Worm (Caenorhabditis elegans) whole organism, L4 larva: Measurements from ENCODE around the gene gln-5.

ENCODE experiments used
- F10B5.3 ChIP-seq: sonication (generic microtip); optimal IDR thresholded peaks from 2 replicates; lab custom pipeline; 2016; ENCODE audit warnings: mild to moderate bottlenecking, missing genetic modification characterization, missing compliant biosample characterization
- R02D3.7 ChIP-seq: fragments of 150-350 bp; sonication (generic microtip); optimal IDR thresholded peaks from 3 replicates; lab custom pipeline; 2014; ENCODE audit warnings: missing biosample characterization, missing genetic modification characterization
- T20F7.1 ChIP-seq: fragments of 200-800 bp; sonication (Bioruptor generic); optimal IDR thresholded peaks from 2 replicates; lab custom pipeline; 2018; ENCODE audit warnings: mild to moderate bottlenecking, missing genetic modification characterization, missing compliant biosample characterization
- T26A8.4 ChIP-seq: fragments of 200-800 bp; sonication (Bioruptor generic); IDR thresholded peaks from 2 replicates; pipeline ENCODE4 v1.3.6; 2022; ENCODE audit warnings: missing genetic modification characterization, missing compliant biosample characterization
- Y105C5A.15 ChIP-seq: fragments of 200-800 bp; sonication (Bioruptor generic); IDR thresholded peaks from 2 replicates; pipeline ENCODE4 v1.3.6; 2022; ENCODE audit warnings: missing genetic modification characterization, missing compliant biosample characterization
- Y48G9A.11 ChIP-seq: fragments of 200-800 bp; sonication (Bioruptor generic); IDR thresholded peaks from 2 replicates; pipeline ENCODE4 v1.3.6; 2022; ENCODE audit warnings: missing genetic modification reagents, missing genetic modification characterization, missing compliant biosample characterization
- Y5F2A.4 ChIP-seq: fragments of 200-800 bp; sonication (Bioruptor generic); optimal IDR thresholded peaks from 2 replicates; lab custom pipeline; 2018; ENCODE audit warnings: mild to moderate bottlenecking, missing genetic modification characterization, missing compliant biosample characterization
- ZK337.2 ChIP-seq: fragments of 200-800 bp; sonication (Bioruptor generic); IDR thresholded peaks from 2 replicates; pipeline ENCODE4 v1.3.6; 2022; ENCODE audit warnings: missing genetic modification reagents, missing genetic modification characterization, missing compliant biosample characterization
- ZK546.5 ChIP-seq, 2 experiments: sonication (generic microtip); optimal IDR thresholded peaks; 2 replicates each; lab custom pipeline; 2017; ENCODE audit warnings: missing biosample characterization in 2 of 2, missing genetic modification characterization in 2 of 2
- aha-1 ChIP-seq: fragments of 150-350 bp; peaks from one replicate; lab custom pipeline; 2014; ENCODE audit warnings: missing biosample characterization, missing genetic modification characterization
- aly-2 ChIP-seq: sonication (generic microtip); optimal IDR thresholded peaks from 2 replicates; lab custom pipeline; 2018; ENCODE audit warnings: missing biosample characterization, missing genetic modification characterization
- arid-1 ChIP-seq: fragments of 200-800 bp; sonication (Bioruptor generic); conservative IDR thresholded peaks from 2 replicates; pipeline ENCODE4 v1.3.6; 2022; ENCODE audit warnings: missing genetic modification reagents, missing genetic modification characterization, missing compliant biosample characterization
- ceh-44 ChIP-seq: fragments of 200-800 bp; sonication (Bioruptor generic); IDR thresholded peaks from 2 replicates; pipeline ENCODE4 v1.3.6; 2022; ENCODE audit warnings: missing genetic modification reagents, missing genetic modification characterization, missing compliant biosample characterization
- ceh-62 ChIP-seq: sonication (generic microtip); optimal IDR thresholded peaks from 2 replicates; lab custom pipeline; 2017; ENCODE audit warnings: missing biosample characterization, missing genetic modification characterization
- ceh-82 ChIP-seq: sonication (generic microtip); optimal IDR thresholded peaks from 2 replicates; lab custom pipeline; 2017; ENCODE audit warnings: missing biosample characterization, missing genetic modification characterization
- ces-1 ChIP-seq: fragments of 150-350 bp; sonication (generic microtip); optimal IDR thresholded peaks from 4 replicates; lab custom pipeline; 2014; ENCODE audit warnings: missing biosample characterization, missing genetic modification reagents, missing genetic modification characterization
- ctbp-1 ChIP-seq: fragments of 200-800 bp; sonication (Bioruptor generic); IDR thresholded peaks from 2 replicates; pipeline ENCODE4 v1.3.6; 2022; ENCODE audit warnings: missing genetic modification reagents, missing genetic modification characterization, missing compliant biosample characterization
- daf-12 ChIP-seq: fragments of 150-350 bp; optimal IDR thresholded peaks from 2 replicates; lab custom pipeline; 2014; ENCODE audit warnings: missing biosample characterization, missing genetic modification reagents, missing genetic modification characterization
- daf-16 ChIP-seq, 3 experiments: sonication (generic microtip); optimal IDR thresholded peaks; 2 replicates each; lab custom pipeline; 2016 to 2017; ENCODE audit warnings: missing genetic modification characterization in 3 of 3, missing genetic modification reagents in 3 of 3, mild to moderate bottlenecking in 2 of 3, missing compliant biosample characterization in 2 of 3, missing biosample characterization in 1 of 3, moderate library complexity in 1 of 3
- daf-19 ChIP-seq: fragments of 200-800 bp; sonication (Bioruptor generic); conservative IDR thresholded peaks from 2 replicates; pipeline ENCODE4 v1.3.6; 2022; ENCODE audit warnings: missing genetic modification characterization, missing compliant biosample characterization
- dpl-1 ChIP-seq: fragments of 150-350 bp; optimal IDR thresholded peaks from 2 replicates; lab custom pipeline; 2014; ENCODE audit warnings: missing biosample characterization, missing genetic modification reagents, missing genetic modification characterization
- duxl-1 ChIP-seq: sonication (generic microtip); optimal IDR thresholded peaks from 2 replicates; lab custom pipeline; 2016; ENCODE audit warnings: mild to moderate bottlenecking, missing genetic modification characterization, moderate library complexity, missing compliant biosample characterization; ENCODE audit not compliant: poor library complexity
- dve-1 ChIP-seq: sonication (generic microtip); optimal IDR thresholded peaks from 2 replicates; lab custom pipeline; 2017; ENCODE audit warnings: antibody characterized with exemption, mild to moderate bottlenecking, missing genetic modification characterization, missing compliant biosample characterization; ENCODE audit not compliant: insufficient read depth
- egl-43 ChIP-seq: fragments of 200-800 bp; sonication (Bioruptor generic); IDR thresholded peaks from 2 replicates; pipeline ENCODE4 v1.3.6; 2022; ENCODE audit warnings: missing genetic modification reagents, missing genetic modification characterization, missing compliant biosample characterization
- fkh-10 ChIP-seq: fragments of 150-350 bp; optimal IDR thresholded peaks from 2 replicates; lab custom pipeline; 2014; ENCODE audit warnings: missing biosample characterization, missing genetic modification reagents, missing genetic modification characterization
- fos-1 ChIP-seq: fragments of 150-350 bp; optimal IDR thresholded peaks from 2 replicates; lab custom pipeline; 2014; ENCODE audit warnings: missing biosample characterization, missing genetic modification characterization
- hlh-11 ChIP-seq: fragments of 200-800 bp; sonication (Bioruptor generic); optimal IDR thresholded peaks from 2 replicates; lab custom pipeline; 2018; ENCODE audit warnings: mild to moderate bottlenecking, missing genetic modification characterization, missing compliant biosample characterization
- hlh-30 ChIP-seq: sonication (generic microtip); optimal IDR thresholded peaks from 2 replicates; lab custom pipeline; 2017; ENCODE audit warnings: antibody characterized with exemption, mild to moderate bottlenecking, missing genetic modification characterization, missing compliant biosample characterization; ENCODE audit not compliant: insufficient read depth
- jun-1 ChIP-seq: fragments of 150-350 bp; optimal IDR thresholded peaks from 2 replicates; lab custom pipeline; 2014; ENCODE audit warnings: missing biosample characterization, missing genetic modification reagents, missing genetic modification characterization
- lim-7 ChIP-seq: fragments of 200-800 bp; sonication (Bioruptor generic); IDR thresholded peaks from 2 replicates; pipeline ENCODE4 v1.3.6; 2022; ENCODE audit warnings: missing genetic modification characterization, missing compliant biosample characterization
- lin-1 ChIP-seq: fragments of 200-800 bp; sonication (Bioruptor generic); IDR thresholded peaks from 2 replicates; pipeline ENCODE4 v1.3.6; 2022; ENCODE audit warnings: missing genetic modification reagents, missing genetic modification characterization, missing compliant biosample characterization
- lin-15B ChIP-seq: fragments of 150-350 bp; sonication (generic microtip); optimal IDR thresholded peaks from 3 replicates; lab custom pipeline; 2014; ENCODE audit warnings: missing biosample characterization, missing genetic modification characterization
- lin-39 ChIP-seq: fragments of 150-350 bp; optimal IDR thresholded peaks from 2 replicates; lab custom pipeline; 2014; ENCODE audit warnings: missing biosample characterization, missing genetic modification reagents, missing genetic modification characterization
- lsy-2 ChIP-seq, 2 experiments: fragments of 150-350 bp in 1 of 2; sonication (generic microtip) in 1 of 2; optimal IDR thresholded peaks; 2 replicates each; lab custom pipeline; 2014 to 2017; ENCODE audit warnings: missing biosample characterization in 2 of 2, missing genetic modification characterization in 2 of 2
- mdl-1 ChIP-seq, 2 experiments: fragments of 150-350 bp in 1 of 2; sonication (generic microtip) in 1 of 2; optimal IDR thresholded peaks; 2 replicates each; lab custom pipeline; 2014 to 2017; ENCODE audit warnings: missing biosample characterization in 2 of 2, missing genetic modification characterization in 2 of 2
- mes-2 ChIP-seq: sonication (generic microtip); optimal IDR thresholded peaks from 2 replicates; lab custom pipeline; 2016; ENCODE audit warnings: missing genotype, mild to moderate bottlenecking, missing genetic modification characterization, missing compliant biosample characterization; ENCODE audit not compliant: poor library complexity, severe bottlenecking
- mxl-2 ChIP-seq: fragments of 200-800 bp; sonication (Bioruptor generic); conservative IDR thresholded peaks from 2 replicates; pipeline ENCODE4 v1.3.6; 2022; ENCODE audit warnings: missing genetic modification reagents, missing genetic modification characterization, missing compliant biosample characterization
- nhr-10 ChIP-seq: fragments of 150-350 bp; optimal IDR thresholded peaks from 2 replicates; lab custom pipeline; 2014; ENCODE audit warnings: missing biosample characterization, missing genetic modification characterization
- nhr-102 ChIP-seq: sonication (generic microtip); optimal IDR thresholded peaks from 2 replicates; lab custom pipeline; 2016; ENCODE audit warnings: mild to moderate bottlenecking, missing genetic modification characterization, moderate library complexity, missing compliant biosample characterization
- nhr-237 ChIP-seq: sonication (generic microtip); optimal IDR thresholded peaks from 2 replicates; lab custom pipeline; 2017; ENCODE audit warnings: missing biosample characterization, missing genetic modification characterization
- nhr-28 ChIP-seq: fragments of 150-350 bp; optimal IDR thresholded peaks from 2 replicates; lab custom pipeline; 2014; ENCODE audit warnings: missing biosample characterization, missing genetic modification characterization
- nhr-41 ChIP-seq: fragments of 200-800 bp; sonication (Bioruptor generic); IDR thresholded peaks from 2 replicates; pipeline ENCODE4 v1.3.6; 2022; ENCODE audit warnings: missing genetic modification reagents, missing genetic modification characterization, missing compliant biosample characterization
- nhr-42 ChIP-seq: fragments of 200-800 bp; sonication (Bioruptor generic); IDR thresholded peaks from 2 replicates; pipeline ENCODE4 v1.3.6; 2022; ENCODE audit warnings: missing genetic modification characterization, missing compliant biosample characterization
- nhr-48 ChIP-seq: sonication (generic microtip); optimal IDR thresholded peaks from 2 replicates; lab custom pipeline; 2016; ENCODE audit warnings: mild to moderate bottlenecking, missing genetic modification characterization, missing compliant biosample characterization
- nhr-76 ChIP-seq: fragments of 150-350 bp; optimal IDR thresholded peaks from 2 replicates; lab custom pipeline; 2014; ENCODE audit warnings: missing biosample characterization, missing genetic modification characterization
- skn-1 ChIP-seq: fragments of 150-350 bp; optimal IDR thresholded peaks from 2 replicates; lab custom pipeline; 2014; ENCODE audit warnings: missing biosample characterization, missing genetic modification characterization
- spr-1 ChIP-seq: sonication (generic microtip); optimal IDR thresholded peaks from 2 replicates; lab custom pipeline; 2016; ENCODE audit warnings: mild to moderate bottlenecking, missing genetic modification characterization, missing compliant biosample characterization
- spr-3 ChIP-seq: fragments of 200-800 bp; sonication (Bioruptor generic); optimal IDR thresholded peaks from 2 replicates; lab custom pipeline; 2018; ENCODE audit warnings: mild to moderate bottlenecking, missing genetic modification characterization, missing compliant biosample characterization
- tra-1 ChIP-seq: fragments of 200-800 bp; sonication (Bioruptor generic); IDR thresholded peaks from 2 replicates; pipeline ENCODE4 v1.3.6; 2022; ENCODE audit warnings: missing genetic modification reagents, missing genetic modification characterization, missing compliant biosample characterization
- unc-62 ChIP-seq, 3 experiments: fragments of 150-350 bp in 1 of 3; sonication (generic microtip); optimal IDR thresholded peaks in 2 of 3; peaks in 1 of 3; 1 replicate in 1 of 3; 2 replicates in 2 of 3; lab custom pipeline; 2014 to 2017; ENCODE audit warnings: missing biosample characterization in 3 of 3, missing genetic modification characterization in 3 of 3, missing genetic modification reagents in 3 of 3, missing genotype in 1 of 3
- zip-2 ChIP-seq: fragments of 150-350 bp; optimal IDR thresholded peaks from 2 replicates; lab custom pipeline; 2014; ENCODE audit warnings: missing biosample characterization, missing genetic modification characterization

The gln-5 gene

DNA sequence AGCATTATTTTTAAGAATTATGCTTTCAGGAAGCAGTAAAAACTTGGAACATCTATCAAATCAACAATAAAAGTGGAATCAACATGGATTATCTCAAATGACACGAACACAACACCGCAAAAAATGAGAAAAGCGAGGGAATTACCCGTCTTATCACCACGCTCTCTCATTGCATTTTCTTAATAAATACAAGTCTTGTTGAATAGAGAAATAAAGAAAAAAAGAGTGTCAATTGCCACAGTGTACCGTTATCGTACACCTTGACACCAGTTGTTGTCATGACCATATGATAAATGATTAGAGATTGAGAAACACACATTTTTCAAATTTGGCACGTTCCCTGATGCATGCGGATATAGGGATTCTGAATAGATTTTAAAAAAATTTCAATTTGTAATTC lies 9.7 kb downstream of the gln-5 start (continued):
- TF ChIP-seq lin-1 (peak; percentile 46; the same call in 1 of the 2 replicates), nhr-10 (tag; lab: Kevin White, UChicago) (no peak), spr-1 (tag; lab: Kevin White, UChicago) (no peak), nhr-102 (tag; lab: Kevin White, UChicago) (peak; percentile 27), Y5F2A.4 (GFP tag; lab: Kevin White, UChicago) (no peak), ZK546.5 (tag; optimal IDR thresholded peaks at IDR 0.05; lab: Kevin White, UChicago) (no peak), lin-39 (tag; lab: Kevin White, UChicago) (no peak), daf-12 (no peak), dve-1 (tag; lab: Kevin White, UChicago) (peak; percentile 92), ZK337.2 (no peak), zip-2 (tag; lab: Kevin White, UChicago) (no peak), dpl-1 (no peak), fkh-10 (GFP tag; lab: Kevin White, UChicago) (no peak), lsy-2 (tag; optimal IDR thresholded peaks at IDR 0.05; lab: Kevin White, UChicago) (peak in 1 of 2 experiments; percentile 34), jun-1 (tag; lab: Kevin White, UChicago) (no peak), nhr-28 (tag; lab: Kevin White, UChicago) (peak; percentile 92), mxl-2 (GFP tag; lab: Robert Waterston, UW) (no peak), daf-16 (GFP tag; optimal IDR thresholded peaks at IDR 0.05; lab: Kevin White, UChicago) (peak in 1 of 2 experiments; percentile 54), daf-16 (tag; optimal IDR thresholded peaks at IDR 0.05; lab: Kevin White, UChicago) (peak; percentile 96), ceh-82 (no peak), T26A8.4 (GFP tag; lab: Robert Waterston, UW) (0 out of 2 replicates have a peak, but pooled peaks have one; percentile 21), F10B5.3 (no peak), aha-1 (peak; percentile 90), R02D3.7 (tag; lab: Kevin White, UChicago) (no peak), mdl-1 (tag; optimal IDR thresholded peaks at IDR 0.05; lab: Kevin White, UChicago) (peak; percentile 20 to 79), skn-1 (tag; lab: Kevin White, UChicago) (no peak), nhr-42 (GFP tag; lab: Robert Waterston, UW) (no peak), lin-15B (tag; lab: Kevin White, UChicago) (no peak), nhr-237 (no peak), daf-19 (GFP tag; lab: Robert Waterston, UW) (no peak), nhr-48 (tag; lab: Kevin White, UChicago) (peak; percentile 75), Y48G9A.11 (GFP tag; lab: Robert Waterston, UW) (no peak), nhr-41 (0 out of 2 replicates have a peak, but pooled peaks have one; percentile 25), lim-7 (GFP tag; lab: Robert Waterston, UW) (no peak), arid-1 (GFP tag; lab: Robert Waterston, UW) (no peak), unc-62 (GFP tag; optimal IDR thresholded peaks at IDR 0.05 in 1 of 2; lab: Kevin White, UChicago) (peak in 1 of 2 experiments; percentile 22), unc-62 (tag; optimal IDR thresholded peaks at IDR 0.05; lab: Kevin White, UChicago) (no peak), nhr-76 (tag; lab: Kevin White, UChicago) (no peak), fos-1 (tag; lab: Kevin White, UChicago) (no peak), mes-2 (tag; lab: Kevin White, UChicago) (peak; percentile 24), ceh-44 (GFP tag; lab: Robert Waterston, UW) (no peak), duxl-1 (tag; lab: Kevin White, UChicago) (no peak), egl-43 (GFP tag; lab: Robert Waterston, UW) (no peak), tra-1 (0 out of 2 replicates have a peak, but pooled peaks have one; percentile 63), ceh-62 (tag; lab: Kevin White, UChicago) (no peak), ctbp-1 (GFP tag; lab: Robert Waterston, UW) (no peak), hlh-11 (tag; lab: Kevin White, UChicago) (peak; percentile 92), spr-3 (GFP tag; lab: Kevin White, UChicago) (no peak), ces-1 (GFP tag; lab: Kevin White, UChicago) (no peak), hlh-30 (peak; percentile 59), aly-2 (tag; lab: Kevin White, UChicago) (no peak), T20F7.1 (GFP tag; lab: Kevin White, UChicago) (no peak), Y105C5A.15 (GFP tag; lab: Robert Waterston, UW) (no peak)
